Worm (Caenorhabditis elegans) whole organism, L4 larva: ENCODE data around the gene F58G1.8.

Experiments
- D1046.2 ChIP-seq: fragments of 200-800 bp; sonication (Bioruptor generic); IDR thresholded peaks from 2 replicates; pipeline ENCODE4 v1.3.6; 2022; ENCODE audit warnings: missing genetic modification characterization, missing compliant biosample characterization
- R02D3.7 ChIP-seq: fragments of 150-350 bp; sonication (generic microtip); optimal IDR thresholded peaks from 3 replicates; lab custom pipeline; 2014; ENCODE audit warnings: missing biosample characterization, missing genetic modification characterization
- Y105C5A.15 ChIP-seq: fragments of 200-800 bp; sonication (Bioruptor generic); IDR thresholded peaks from 2 replicates; pipeline ENCODE4 v1.3.6; 2022; ENCODE audit warnings: missing genetic modification characterization, missing compliant biosample characterization
- Y48G9A.11 ChIP-seq: fragments of 200-800 bp; sonication (Bioruptor generic); IDR thresholded peaks from 2 replicates; pipeline ENCODE4 v1.3.6; 2022; ENCODE audit warnings: missing genetic modification reagents, missing genetic modification characterization, missing compliant biosample characterization
- Y75B8A.6 ChIP-seq: fragments of 200-800 bp; sonication (Bioruptor generic); IDR thresholded peaks from 2 replicates; pipeline ENCODE4 v1.3.6; 2022; ENCODE audit warnings: missing genetic modification reagents, missing genetic modification characterization, missing compliant biosample characterization
- ZK337.2 ChIP-seq: fragments of 200-800 bp; sonication (Bioruptor generic); IDR thresholded peaks from 2 replicates; pipeline ENCODE4 v1.3.6; 2022; ENCODE audit warnings: missing genetic modification reagents, missing genetic modification characterization, missing compliant biosample characterization
- aha-1 ChIP-seq: fragments of 150-350 bp; peaks from one replicate; lab custom pipeline; 2014; ENCODE audit warnings: missing biosample characterization, missing genetic modification characterization
- ceh-44 ChIP-seq: fragments of 200-800 bp; sonication (Bioruptor generic); IDR thresholded peaks from 2 replicates; pipeline ENCODE4 v1.3.6; 2022; ENCODE audit warnings: missing genetic modification reagents, missing genetic modification characterization, missing compliant biosample characterization
- ceh-82 ChIP-seq: sonication (generic microtip); optimal IDR thresholded peaks from 2 replicates; lab custom pipeline; 2017; ENCODE audit warnings: missing biosample characterization, missing genetic modification characterization
- daf-16 ChIP-seq, 3 experiments: sonication (generic microtip); optimal IDR thresholded peaks; 2 replicates each; lab custom pipeline; 2016 to 2017; ENCODE audit warnings: missing genetic modification characterization in 3 of 3, missing genetic modification reagents in 3 of 3, mild to moderate bottlenecking in 2 of 3, missing compliant biosample characterization in 2 of 3, missing biosample characterization in 1 of 3, moderate library complexity in 1 of 3
- daf-8 ChIP-seq: fragments of 200-800 bp; sonication (Bioruptor generic); IDR thresholded peaks from 2 replicates; pipeline ENCODE4 v1.3.6; 2022; ENCODE audit warnings: missing genetic modification characterization, missing compliant biosample characterization
- dmd-6 ChIP-seq: fragments of 200-800 bp; sonication (Bioruptor generic); IDR thresholded peaks from 2 replicates; pipeline ENCODE4 v1.3.6; 2022; ENCODE audit warnings: missing genetic modification reagents, missing genetic modification characterization, missing compliant biosample characterization
- dmd-9 ChIP-seq: fragments of 200-800 bp; sonication (Bioruptor generic); IDR thresholded peaks from 2 replicates; pipeline ENCODE4 v1.3.6; 2022; ENCODE audit warnings: missing genetic modification reagents, missing genetic modification characterization, missing compliant biosample characterization
- dpl-1 ChIP-seq: fragments of 150-350 bp; optimal IDR thresholded peaks from 2 replicates; lab custom pipeline; 2014; ENCODE audit warnings: missing biosample characterization, missing genetic modification reagents, missing genetic modification characterization
- duxl-1 ChIP-seq: sonication (generic microtip); optimal IDR thresholded peaks from 2 replicates; lab custom pipeline; 2016; ENCODE audit warnings: mild to moderate bottlenecking, missing genetic modification characterization, moderate library complexity, missing compliant biosample characterization; ENCODE audit not compliant: poor library complexity
- dve-1 ChIP-seq: sonication (generic microtip); optimal IDR thresholded peaks from 2 replicates; lab custom pipeline; 2017; ENCODE audit warnings: antibody characterized with exemption, mild to moderate bottlenecking, missing genetic modification characterization, missing compliant biosample characterization; ENCODE audit not compliant: insufficient read depth
- fos-1 ChIP-seq: fragments of 150-350 bp; optimal IDR thresholded peaks from 2 replicates; lab custom pipeline; 2014; ENCODE audit warnings: missing biosample characterization, missing genetic modification characterization
- hif-1 ChIP-seq, 2 experiments: sonication (generic microtip); optimal IDR thresholded peaks; 2 replicates each; lab custom pipeline; 2016 to 2017; ENCODE audit warnings: missing compliant biosample characterization in 2 of 2, missing genetic modification characterization in 2 of 2, missing genetic modification reagents in 2 of 2, missing genotype in 2 of 2, mild to moderate bottlenecking in 1 of 2
- lin-13 ChIP-seq: fragments of 150-350 bp; optimal IDR thresholded peaks from 2 replicates; lab custom pipeline; 2014; ENCODE audit warnings: missing biosample characterization, missing genetic modification reagents, missing genetic modification characterization
- lin-29 ChIP-seq: fragments of 200-800 bp; sonication (Bioruptor generic); IDR thresholded peaks from 2 replicates; pipeline ENCODE4 v1.3.6; 2022; ENCODE audit warnings: missing genetic modification reagents, missing genetic modification characterization, missing compliant biosample characterization
- lin-38 ChIP-seq: fragments of 200-800 bp; sonication (Bioruptor generic); IDR thresholded peaks from 2 replicates; pipeline ENCODE4 v1.3.6; 2022; ENCODE audit warnings: missing genetic modification reagents, missing genetic modification characterization, missing compliant biosample characterization
- lsy-2 ChIP-seq, 2 experiments: fragments of 150-350 bp in 1 of 2; sonication (generic microtip) in 1 of 2; optimal IDR thresholded peaks; 2 replicates each; lab custom pipeline; 2014 to 2017; ENCODE audit warnings: missing biosample characterization in 2 of 2, missing genetic modification characterization in 2 of 2
- madf-5 ChIP-seq, 2 experiments: fragments of 200-800 bp; sonication (Bioruptor generic); IDR thresholded peaks; 2 replicates each; pipeline ENCODE4 v1.3.6; 2022; ENCODE audit warnings: missing compliant biosample characterization in 2 of 2, missing genetic modification characterization in 2 of 2
- mep-1 ChIP-seq: fragments of 150-350 bp; sonication (generic microtip); optimal IDR thresholded peaks from 3 replicates; lab custom pipeline; 2014; ENCODE audit warnings: missing biosample characterization, missing genetic modification characterization
- mes-2 ChIP-seq: sonication (generic microtip); optimal IDR thresholded peaks from 2 replicates; lab custom pipeline; 2016; ENCODE audit warnings: missing genotype, mild to moderate bottlenecking, missing genetic modification characterization, missing compliant biosample characterization; ENCODE audit not compliant: poor library complexity, severe bottlenecking
- nhr-10 ChIP-seq: fragments of 150-350 bp; optimal IDR thresholded peaks from 2 replicates; lab custom pipeline; 2014; ENCODE audit warnings: missing biosample characterization, missing genetic modification characterization
- nhr-11 ChIP-seq: fragments of 150-350 bp; optimal IDR thresholded peaks from 2 replicates; lab custom pipeline; 2014; ENCODE audit warnings: missing biosample characterization, missing genetic modification characterization
- nhr-25 ChIP-seq: sonication (generic microtip); optimal IDR thresholded peaks from 2 replicates; lab custom pipeline; 2017; ENCODE audit warnings: missing genetic modification characterization, mild to moderate bottlenecking, missing compliant biosample characterization, antibody characterized with exemption, moderate library complexity, borderline replicate concordance; ENCODE audit not compliant: insufficient read depth
- nhr-42 ChIP-seq: fragments of 200-800 bp; sonication (Bioruptor generic); IDR thresholded peaks from 2 replicates; pipeline ENCODE4 v1.3.6; 2022; ENCODE audit warnings: missing genetic modification characterization, missing compliant biosample characterization
- nhr-76 ChIP-seq: fragments of 150-350 bp; optimal IDR thresholded peaks from 2 replicates; lab custom pipeline; 2014; ENCODE audit warnings: missing biosample characterization, missing genetic modification characterization
- sdz-12 ChIP-seq: fragments of 200-800 bp; sonication (Bioruptor generic); optimal IDR thresholded peaks from 2 replicates; lab custom pipeline; 2018; ENCODE audit warnings: mild to moderate bottlenecking, missing genetic modification characterization, missing compliant biosample characterization
- unc-130 ChIP-seq: sonication (generic microtip); optimal IDR thresholded peaks from 2 replicates; lab custom pipeline; 2016; ENCODE audit warnings: missing genetic modification reagents, missing genetic modification characterization, missing compliant biosample characterization
- unc-39 ChIP-seq: sonication (generic microtip); optimal IDR thresholded peaks from 2 replicates; lab custom pipeline; 2017; ENCODE audit warnings: missing biosample characterization, missing genetic modification characterization
- unc-62 ChIP-seq, 3 experiments: fragments of 150-350 bp in 1 of 3; sonication (generic microtip); optimal IDR thresholded peaks in 2 of 3; peaks in 1 of 3; 1 replicate in 1 of 3; 2 replicates in 2 of 3; lab custom pipeline; 2014 to 2017; ENCODE audit warnings: missing biosample characterization in 3 of 3, missing genetic modification characterization in 3 of 3, missing genetic modification reagents in 3 of 3, missing genotype in 1 of 3
- vab-7 ChIP-seq: fragments of 200-800 bp; sonication (Bioruptor generic); IDR thresholded peaks from 2 replicates; pipeline ENCODE4 v1.3.6; 2022; ENCODE audit warnings: missing genetic modification reagents, missing genetic modification characterization, missing compliant biosample characterization
- zag-1 ChIP-seq: fragments of 150-350 bp; optimal IDR thresholded peaks from 2 replicates; lab custom pipeline; 2014; ENCODE audit warnings: missing biosample characterization, missing genetic modification characterization
- zip-11 ChIP-seq: fragments of 200-800 bp; sonication (Bioruptor generic); IDR thresholded peaks from 2 replicates; pipeline ENCODE4 v1.3.6; 2022; ENCODE audit warnings: missing genetic modification characterization, missing compliant biosample characterization

F58G1.8 gene

DNA sequence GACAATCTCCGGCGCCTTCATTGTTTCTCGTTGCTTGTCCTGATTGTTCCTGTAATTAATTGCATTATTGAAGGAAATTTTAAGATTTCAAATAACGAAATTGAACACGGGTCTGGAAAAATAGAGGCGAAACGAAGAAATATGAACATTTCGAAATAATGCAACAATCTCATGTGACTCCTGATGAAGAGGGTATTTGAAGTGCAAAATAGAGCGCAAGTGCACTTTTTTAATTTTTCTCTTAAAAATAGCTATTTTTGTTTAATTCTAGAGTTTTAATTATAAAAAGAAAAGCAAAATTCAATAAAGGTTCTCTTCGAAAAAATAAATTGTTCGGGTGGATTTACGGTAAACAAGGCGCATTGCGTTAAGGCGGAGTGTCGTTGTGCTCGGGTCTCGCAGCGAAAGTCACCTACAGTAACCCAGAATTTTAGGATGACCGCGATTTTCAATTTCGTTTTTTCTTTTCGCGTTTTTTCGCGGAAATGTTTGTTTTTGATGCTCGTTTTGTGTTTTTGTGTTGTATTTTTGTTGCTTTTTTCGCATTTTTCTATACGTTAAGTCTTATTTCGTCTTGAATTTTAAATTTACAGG, 6.4 kb downstream of the F58G1.8 start, which contains the start of the genes F58G1.2 and wago-4:
TSS of gene F58G1.2 (minus strand) at position 51 of the 594 bp plus-strand sequence.
TSS of gene wago-4 (plus strand) at position 592 of the 594 bp plus-strand sequence.
- peak in 1 of 2 experiments; percentile 87 for TF ChIP-seq lsy-2 (tag; optimal IDR thresholded peaks at IDR 0.05; lab: Kevin White, UChicago)
- peak; percentile 100 for TF ChIP-seq Y48G9A.11 (GFP tag; lab: Robert Waterston, UW)
- no peak for TF ChIP-seq nhr-42 (GFP tag; lab: Robert Waterston, UW)
- peak; percentile 51; the same call in 1 of the 2 replicates for TF ChIP-seq lin-38 (GFP tag; lab: Robert Waterston, UW)
- TF ChIP-seq nhr-76 (tag; lab: Kevin White, UChicago) = no peak
- peak; percentile 72 for TF ChIP-seq unc-130 (GFP tag; lab: Kevin White, UChicago)
- TF ChIP-seq lin-13 (GFP tag; lab: Kevin White, UChicago) = peak; percentile 34
- TF ChIP-seq R02D3.7 = peak; percentile 60
- no peak for TF ChIP-seq ZK337.2
- no peak for TF ChIP-seq D1046.2 (GFP tag; lab: Robert Waterston, UW)
- TF ChIP-seq mes-2 = peak; percentile 56

DNA sequence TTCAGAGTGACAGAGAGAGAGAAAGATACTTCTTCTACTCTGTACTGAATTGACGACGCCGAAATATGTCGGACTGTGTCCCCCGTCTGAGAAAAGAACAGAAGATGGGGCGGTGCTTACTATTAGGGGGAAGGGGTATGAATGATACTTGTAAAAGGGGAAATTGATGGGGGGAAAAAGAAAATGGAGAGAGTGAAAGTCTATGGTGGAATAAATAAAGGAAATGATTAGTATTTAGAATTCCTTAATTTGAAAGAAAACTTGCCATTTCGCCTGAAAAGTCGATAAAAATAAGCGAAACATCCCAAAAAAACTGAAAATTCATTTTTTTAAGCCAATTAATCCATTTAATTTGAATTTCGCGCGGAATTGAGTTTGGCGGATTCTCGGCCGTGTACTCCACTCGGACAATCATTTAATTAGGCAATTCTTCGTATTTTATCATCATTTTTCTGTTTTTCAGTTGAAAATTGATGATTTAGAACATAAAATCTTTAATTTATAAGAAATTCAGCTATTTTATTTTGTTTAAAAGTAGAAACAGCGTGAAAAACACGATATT, 10.9 kb downstream of the F58G1.8 start, which contains the start of gene F35C5.12:
TSS of gene F35C5.12 (minus strand) at position 51 of the 562 bp plus-strand sequence.
- TF ChIP-seq ceh-44 (GFP tag; lab: Robert Waterston, UW) = 0 out of 2 replicates have a peak, but pooled peaks have one; percentile 34
- TF ChIP-seq Y48G9A.11 (GFP tag; lab: Robert Waterston, UW) = peak; percentile 85
- TF ChIP-seq dpl-1 (GFP tag; lab: Kevin White, UChicago) = peak; percentile 93
- 0 out of 2 replicates have a peak, but pooled peaks have one; percentile 44 for TF ChIP-seq dmd-9 (GFP tag; lab: Robert Waterston, UW)
- TF ChIP-seq zip-11 (GFP tag; lab: Robert Waterston, UW) = no peak
- TF ChIP-seq dmd-6 (GFP tag; lab: Robert Waterston, UW) = no peak
- TF ChIP-seq daf-8 (GFP tag; lab: Robert Waterston, UW) = no peak
- TF ChIP-seq vab-7 (GFP tag; lab: Robert Waterston, UW) = no peak
- peak; percentile 66 for TF ChIP-seq aha-1 (tag; lab: Kevin White, UChicago)
- TF ChIP-seq nhr-11 (tag; lab: Kevin White, UChicago) = no peak
- peak in 1 of 2 experiments; percentile 57 for TF ChIP-seq hif-1 (tag; optimal IDR thresholded peaks at IDR 0.05; lab: Kevin White, UChicago)
- TF ChIP-seq ZK337.2 = peak; percentile 50; the same call in 1 of the 2 replicates
- TF ChIP-seq Y75B8A.6 (GFP tag; lab: Robert Waterston, UW) = no peak
- TF ChIP-seq lin-38 (GFP tag; lab: Robert Waterston, UW) = no peak
- TF ChIP-seq ceh-82 (tag; lab: Kevin White, UChicago) = no peak
- no peak for TF ChIP-seq nhr-76 (tag; lab: Kevin White, UChicago)
- no peak for TF ChIP-seq mep-1 (tag; lab: Kevin White, UChicago)
- peak; percentile 96 for TF ChIP-seq mes-2
- TF ChIP-seq dve-1 (tag; lab: Kevin White, UChicago) = peak; percentile 12
- TF ChIP-seq Y105C5A.15 (GFP tag; lab: Robert Waterston, UW) = no peak
- no peak for TF ChIP-seq daf-16 (GFP tag; optimal IDR thresholded peaks at IDR 0.05; lab: Kevin White, UChicago)
- TF ChIP-seq daf-16 (tag; optimal IDR thresholded peaks at IDR 0.05; lab: Kevin White, UChicago) = no peak
- peak; percentile 10 for TF ChIP-seq duxl-1
- TF ChIP-seq unc-130 (GFP tag; lab: Kevin White, UChicago) = peak; percentile 36
- TF ChIP-seq, all 104 proteins: peak for 11

- TF ChIP-seq madf-5 (GFP tag; IDR thresholded peaks at IDR 0.05; lab: Robert Waterston, UW) = no peak
- TF ChIP-seq nhr-10 = no peak
- TF ChIP-seq fos-1 (tag; lab: Kevin White, UChicago) = no peak
- TF ChIP-seq, all 104 proteins: peak for 0
These were observed 16.7 kb downstream of the F58G1.8 start, which contains the start of gene ddn-2 for ce11 chrII:12908779-12909178. ddn-2 (plus strand) TSS chrII:12909079.

- TF ChIP-seq zip-11 (GFP tag; lab: Robert Waterston, UW) (no peak), nhr-25 (no peak), zag-1 (tag; lab: Kevin White, UChicago) (no peak), lin-29 (GFP tag; lab: Robert Waterston, UW) (no peak), sdz-12 (no peak), unc-39 (tag; lab: Kevin White, UChicago) (no peak), unc-62 (GFP tag; optimal IDR thresholded peaks at IDR 0.05 in 1 of 2; lab: Kevin White, UChicago) (peak in 1 of 2 experiments; percentile 13), unc-62 (tag; optimal IDR thresholded peaks at IDR 0.05; lab: Kevin White, UChicago) (no peak)
These were observed 18.4 kb downstream of the F58G1.8 start, which contains the start of gene nspb-11 for ce11 chrII:12907070-12907469. nspb-11 (plus strand) TSS chrII:12907370.
